Fruit fly (Drosophila melanogaster): ENCODE measurements around the gene CG14312.

CG14312 gene

DNA sequence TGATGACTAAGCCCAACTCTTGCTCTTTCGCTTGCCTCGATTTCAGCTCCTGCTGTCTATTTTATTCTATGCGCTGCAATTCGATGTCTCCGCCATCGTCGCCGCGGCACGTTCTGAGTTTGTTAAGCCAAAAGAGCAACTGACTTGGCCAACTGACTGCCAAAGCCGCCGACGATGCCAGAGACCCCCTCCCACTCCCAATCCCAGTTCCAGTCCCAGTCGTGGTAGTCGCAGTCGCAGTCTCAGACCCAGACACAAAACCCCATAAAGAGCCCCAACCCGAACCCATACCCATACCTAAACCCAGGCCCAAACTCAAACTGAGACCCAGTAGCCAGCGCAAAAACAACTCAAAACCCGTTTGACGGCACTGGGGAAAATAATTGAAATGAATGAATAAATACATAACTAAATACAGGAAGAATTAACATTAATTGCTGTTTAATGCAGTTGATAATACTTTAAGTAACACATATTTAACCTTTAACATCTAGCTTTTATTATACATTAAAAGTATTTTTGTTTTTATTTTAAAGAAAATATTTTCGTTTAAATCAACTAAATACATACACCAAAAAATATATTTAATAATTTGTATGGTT lies 27.5 kb upstream of the CG14312 start (continued):
- TF ChIP-seq cad (GFP tag; optimal IDR thresholded peaks at IDR 0.05): no peak
- no peak for TF ChIP-seq Nf-YB (GFP tag; optimal IDR thresholded peaks at IDR 0.05)
- TF ChIP-seq CG18619 (GFP tag; optimal IDR thresholded peaks at IDR 0.05): peak; percentile 67
- no peak for TF ChIP-seq CG9817 (tag; optimal IDR thresholded peaks at IDR 0.05)
- no peak for TF ChIP-seq Ets97D (GFP tag; optimal IDR thresholded peaks at IDR 0.05)
- TF ChIP-seq Hmr (GFP tag; optimal IDR thresholded peaks at IDR 0.05): peak; percentile 23
- TF ChIP-seq CG31388 (GFP tag; optimal IDR thresholded peaks at IDR 0.05): no peak
- TF ChIP-seq B-H1 (GFP tag; IDR thresholded peaks at IDR 0.05): no peak
- no peak for TF ChIP-seq GATAe (GFP tag; conservative IDR thresholded peaks at IDR 0.05)
- no peak for TF ChIP-seq CG10979 (tag; optimal IDR thresholded peaks at IDR 0.05)
- TF ChIP-seq ci (GFP tag; IDR thresholded peaks at IDR 0.05): peak; percentile 59; the same call in 1 of the 3 replicates
- no peak for TF ChIP-seq Pdp1 (GFP tag; optimal IDR thresholded peaks at IDR 0.05)
- no peak for TF ChIP-seq Poxn (GFP tag; IDR thresholded peaks at IDR 0.05)
- TF ChIP-seq Oli (tag; optimal IDR thresholded peaks at IDR 0.05): peak; percentile 17
- TF ChIP-seq zfh1 (GFP tag; IDR thresholded peaks at IDR 0.05): no peak
- no peak for TF ChIP-seq al (GFP tag; IDR thresholded peaks at IDR 0.05)
- TF ChIP-seq CG2202 (tag; optimal IDR thresholded peaks at IDR 0.05): no peak
- no peak for TF ChIP-seq her (GFP tag; optimal IDR thresholded peaks at IDR 0.05)
- TF ChIP-seq CG17568 (GFP tag; optimal IDR thresholded peaks at IDR 0.05): no peak
- TF ChIP-seq Abd-B (GFP tag; optimal IDR thresholded peaks at IDR 0.05): peak; percentile 2
- TF ChIP-seq CG14441 (GFP tag; IDR thresholded peaks at IDR 0.05): peak; percentile 32
- TF ChIP-seq yki (optimal IDR thresholded peaks at IDR 0.05): no peak
- no peak for TF ChIP-seq CG16779 (GFP tag; IDR thresholded peaks at IDR 0.05)
- no peak for TF ChIP-seq fd102C (GFP tag; optimal IDR thresholded peaks at IDR 0.05)
- no peak for TF ChIP-seq nerfin-1 (tag; optimal IDR thresholded peaks at IDR 0.05)
- TF ChIP-seq z (GFP tag; IDR thresholded peaks at IDR 0.05): peak; percentile 93
- no peak for TF ChIP-seq CG12299 (tag; optimal IDR thresholded peaks at IDR 0.05)
- no peak for TF ChIP-seq CG14050 (GFP tag; IDR thresholded peaks at IDR 0.05)
- TF ChIP-seq CG6854 (GFP tag; optimal IDR thresholded peaks at IDR 0.05): no peak
- no peak for TF ChIP-seq insv (GFP tag; optimal IDR thresholded peaks at IDR 0.05)
- peak; percentile 12 for TF ChIP-seq Jarid2 (GFP tag; optimal IDR thresholded peaks at IDR 0.05)
- TF ChIP-seq HLHmδ (GFP tag; optimal IDR thresholded peaks at IDR 0.05): no peak
- TF ChIP-seq D19B (GFP tag; optimal IDR thresholded peaks at IDR 0.05): no peak
- TF ChIP-seq odd (GFP tag; optimal IDR thresholded peaks at IDR 0.05): peak; percentile 47
- TF ChIP-seq Blimp-1 (GFP tag; optimal IDR thresholded peaks at IDR 0.05): peak; percentile 2
- no peak for TF ChIP-seq Sox102F (GFP tag; optimal IDR thresholded peaks at IDR 0.05)
- TF ChIP-seq CG16815 (GFP tag; optimal IDR thresholded peaks at IDR 0.05): peak; percentile 54
- TF ChIP-seq zfh2 (GFP tag; optimal IDR thresholded peaks at IDR 0.05): no peak
- no peak for TF ChIP-seq CG3065 (GFP tag; optimal IDR thresholded peaks at IDR 0.05)
- no peak for TF ChIP-seq CG10462 (GFP tag; optimal IDR thresholded peaks at IDR 0.05)
- peak; percentile 70; the same call in 1 of the 2 replicates for TF ChIP-seq CG6689 (GFP tag; IDR thresholded peaks at IDR 0.05)
- TF ChIP-seq bigmax (GFP tag; optimal IDR thresholded peaks at IDR 0.05): no peak
- TF ChIP-seq grn (GFP tag; optimal IDR thresholded peaks at IDR 0.05): no peak
- no peak for TF ChIP-seq onecut (GFP tag; IDR thresholded peaks at IDR 0.05)
- no peak for TF ChIP-seq abd-A (tag; optimal IDR thresholded peaks at IDR 0.05)
- no peak for TF ChIP-seq CkIIα-i1 (GFP tag; IDR thresholded peaks at IDR 0.05)
- peak; percentile 56 for TF ChIP-seq CG12659 (GFP tag; optimal IDR thresholded peaks at IDR 0.05)
- TF ChIP-seq CG17912 (GFP tag; optimal IDR thresholded peaks at IDR 0.05): no peak
- peak; percentile 43; the same call in 1 of the 2 replicates for TF ChIP-seq CG9932 (GFP tag; IDR thresholded peaks at IDR 0.05)
- TF ChIP-seq ash1 (GFP tag; optimal IDR thresholded peaks at IDR 0.05): no peak
- no peak for TF ChIP-seq CG13123 (GFP tag; optimal IDR thresholded peaks at IDR 0.05)
